Fruit fly (Drosophila melanogaster) whole organism, pupa: ENCODE data around the gene CG2712.
A peak's percentile ranks its signal among the peaks of the same experiment; 100 is the strongest.

Experiments used
- CG10348 ChIP-seq: fragments of 200-800 bp; sonication (Bioruptor generic); IDR thresholded peaks from 2 replicates; pipeline ENCODE4 v1.3.6; 2022; ENCODE audit warnings: missing biosample characterization, missing genetic modification characterization
- CG12605 ChIP-seq: fragments of 200-800 bp; sonication (Bioruptor generic); IDR thresholded peaks from 2 replicates; pipeline ENCODE4 v1.3.6; 2022; ENCODE audit warnings: missing biosample characterization, missing genetic modification characterization
- CG13204 ChIP-seq: fragments of 200-800 bp; sonication (Bioruptor generic); optimal IDR thresholded peaks from 2 replicates; lab custom pipeline; 2018; ENCODE audit warnings: missing biosample characterization, mild to moderate bottlenecking, missing genetic modification characterization, moderate library complexity
- CG14655 ChIP-seq: fragments of 200-800 bp; sonication (Bioruptor generic); optimal IDR thresholded peaks from 3 replicates; lab custom pipeline; 2017; ENCODE audit warnings: mild to moderate bottlenecking, missing biosample characterization, missing genetic modification reagents, missing genetic modification characterization
- CG15710 ChIP-seq: fragments of 200-800 bp; sonication (Bioruptor generic); optimal IDR thresholded peaks from 2 replicates; lab custom pipeline; 2018; ENCODE audit warnings: missing biosample characterization, mild to moderate bottlenecking, missing genetic modification characterization, moderate library complexity
- CG17806 ChIP-seq: fragments of 200-800 bp; sonication (Bioruptor generic); optimal IDR thresholded peaks from 2 replicates; lab custom pipeline; 2018; ENCODE audit warnings: missing biosample characterization, mild to moderate bottlenecking, missing genetic modification characterization, moderate library complexity
- CG32121 ChIP-seq: fragments of 200-800 bp; sonication (Bioruptor generic); IDR thresholded peaks from 2 replicates; pipeline ENCODE4 v1.3.6; 2022; ENCODE audit warnings: missing biosample characterization, missing genetic modification characterization
- CG34367 ChIP-seq: fragments of 200-800 bp; sonication (Bioruptor generic); optimal IDR thresholded peaks from 2 replicates; lab custom pipeline; 2018; ENCODE audit warnings: missing biosample characterization, mild to moderate bottlenecking, missing genetic modification characterization
- CG4496 ChIP-seq: fragments of 200-800 bp; sonication (Bioruptor generic); IDR thresholded peaks from 3 replicates; pipeline ENCODE4 v1.3.6; 2022; ENCODE audit warnings: missing biosample characterization, missing genetic modification characterization
- CG8159 ChIP-seq: fragments of 200-800 bp; sonication (Bioruptor generic); optimal IDR thresholded peaks from 3 replicates; lab custom pipeline; 2018; ENCODE audit warnings: missing biosample characterization, mild to moderate bottlenecking, missing genetic modification characterization, moderate library complexity
- CG8301 ChIP-seq: fragments of 200-800 bp; sonication (Bioruptor generic); optimal IDR thresholded peaks from 2 replicates; lab custom pipeline; 2018; ENCODE audit warnings: missing biosample characterization, mild to moderate bottlenecking, missing genetic modification characterization
- CG9948 ChIP-seq: fragments of 200-800 bp; sonication (Bioruptor generic); optimal IDR thresholded peaks from 2 replicates; lab custom pipeline; 2018; ENCODE audit warnings: missing biosample characterization, mild to moderate bottlenecking, missing genetic modification characterization, moderate library complexity
- D1 ChIP-seq: fragments of 200-800 bp; sonication (Bioruptor generic); optimal IDR thresholded peaks from 2 replicates; lab custom pipeline; 2018; ENCODE audit warnings: missing biosample characterization, mild to moderate bottlenecking, missing genetic modification characterization, moderate library complexity
- EcR ChIP-seq: fragments of 200-800 bp; sonication (Bioruptor generic); optimal IDR thresholded peaks from 3 replicates; lab custom pipeline; 2019; ENCODE audit warnings: missing biosample characterization, missing genetic modification characterization, mild to moderate bottlenecking, moderate library complexity, missing genetic modification reagents
- Ets98B ChIP-seq: fragments of 200-800 bp; sonication (Bioruptor generic); IDR thresholded peaks from 2 replicates; pipeline ENCODE4 v1.3.6; 2022; ENCODE audit warnings: missing biosample characterization, missing genetic modification characterization
- Pif1A ChIP-seq: fragments of 200-800 bp; sonication (Bioruptor generic); optimal IDR thresholded peaks from 3 replicates; lab custom pipeline; 2016; ENCODE audit warnings: missing biosample characterization, missing genetic modification characterization
- Pif1B ChIP-seq: fragments of 200-800 bp; sonication (Bioruptor generic); optimal IDR thresholded peaks from 3 replicates; lab custom pipeline; 2016; ENCODE audit warnings: missing biosample characterization, missing genetic modification characterization
- Snoo ChIP-seq: fragments of 200-800 bp; sonication (Bioruptor generic); optimal IDR thresholded peaks from 3 replicates; lab custom pipeline; 2017; ENCODE audit warnings: missing biosample characterization, mild to moderate bottlenecking, missing genetic modification characterization, inconsistent platforms
- fd96Ca ChIP-seq: fragments of 200-800 bp; sonication (Bioruptor generic); IDR thresholded peaks from 3 replicates; pipeline ENCODE4 v1.3.6; 2022; ENCODE audit warnings: missing biosample characterization, missing genetic modification characterization
- gl ChIP-seq: fragments of 200-800 bp; sonication (Bioruptor generic); optimal IDR thresholded peaks from 2 replicates; lab custom pipeline; 2018; ENCODE audit warnings: missing biosample characterization, mild to moderate bottlenecking, missing genetic modification characterization
- rn ChIP-seq: fragments of 200-800 bp; sonication (Bioruptor generic); IDR thresholded peaks from 2 replicates; pipeline ENCODE4 v1.3.6; 2022; ENCODE audit warnings: missing biosample characterization, missing genetic modification characterization

The CG2712 gene

dm6 chrX:2720122-2720521 is 12.1 kb upstream of the CG2712 start, which contains the start of gene CG2701:
TSS of gene CG2701 (minus strand) at chrX:2720327.
- TF ChIP-seq Pif1B (no peak), EcR (GFP tag; lab: Kevin White, UChicago) (no peak), CG15710 (tag; lab: Kevin White, UChicago) (no peak), CG34367 (no peak), CG14655 (no peak), fd96Ca (GFP tag; lab: Robert Waterston, UW) (no peak), gl (tag; lab: Kevin White, UChicago) (no peak), CG4496 (no peak), rn (GFP tag; lab: Robert Waterston, UW) (no peak), Pif1A (no peak)

DNA sequence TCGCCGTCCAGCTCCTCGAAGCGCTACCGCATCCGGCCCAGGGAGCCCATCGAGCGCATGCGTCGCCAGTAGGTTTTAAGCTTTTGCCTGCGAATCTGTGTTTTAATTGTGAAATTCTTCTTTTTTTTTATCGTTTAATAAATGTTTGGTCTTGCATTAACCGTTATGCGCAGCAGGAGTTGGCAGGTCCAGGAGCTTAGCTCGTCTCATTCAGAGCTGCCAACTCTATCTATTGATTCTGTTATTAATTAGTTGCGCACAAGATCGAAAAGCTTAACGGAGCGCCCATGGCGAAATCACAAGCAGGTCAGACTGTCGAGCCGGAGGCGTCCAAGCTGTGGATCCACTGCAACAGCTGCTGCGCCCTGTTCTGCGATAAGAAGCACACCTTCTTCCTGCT is 5.8 kb upstream of the CG2712 start, which contains the start of gene vilya:
vilya (plus strand) TSS at position 259 of the 400 bp plus-strand sequence.
- TF ChIP-seq CG8159 (tag; lab: Kevin White, UChicago) (no peak), EcR (GFP tag; lab: Kevin White, UChicago) (no peak), Pif1B (no peak), CG15710 (tag; lab: Kevin White, UChicago) (no peak), rn (GFP tag; lab: Robert Waterston, UW) (no peak), CG8301 (tag; lab: Kevin White, UChicago) (no peak), Snoo (tag; lab: Kevin White, UChicago) (no peak), CG14655 (no peak), Ets98B (no peak), Pif1A (no peak), gl (tag; lab: Kevin White, UChicago) (no peak), CG4496 (no peak), fd96Ca (GFP tag; lab: Robert Waterston, UW) (no peak), CG10348 (GFP tag; lab: Robert Waterston, UW) (no peak)

DNA sequence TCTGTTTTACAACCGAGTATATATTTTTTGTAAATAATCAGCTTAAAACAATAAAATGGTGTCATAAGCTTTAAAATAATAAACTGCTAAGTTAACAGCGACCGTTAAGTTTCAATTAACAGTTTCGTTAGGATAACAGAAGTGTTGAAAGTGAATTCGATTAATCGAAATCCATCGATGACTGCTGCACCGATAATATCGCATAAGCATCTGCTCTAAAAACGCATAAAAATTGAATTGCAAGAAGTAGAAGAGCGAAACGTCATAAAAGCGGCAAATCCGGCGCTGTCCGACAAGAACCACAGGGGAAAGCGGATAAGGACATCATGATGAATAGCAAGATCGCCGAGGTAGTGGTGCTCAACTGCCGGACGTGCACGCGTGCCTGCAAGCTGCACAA is 4.8 kb upstream of the CG2712 start, which contains the start of gene dwg:
dwg (plus strand) TSS at position 193 of the 400 bp plus-strand sequence.
- TF ChIP-seq CG14655 (no peak), CG10348 (GFP tag; lab: Robert Waterston, UW) (no peak), Pif1A (no peak), EcR (GFP tag; lab: Kevin White, UChicago) (no peak), CG13204 (GFP tag; lab: Kevin White, UChicago) (no peak), CG15710 (tag; lab: Kevin White, UChicago) (no peak), CG34367 (no peak), CG17806 (no peak), Ets98B (no peak), CG8159 (tag; lab: Kevin White, UChicago) (no peak), CG8301 (tag; lab: Kevin White, UChicago) (no peak), fd96Ca (GFP tag; lab: Robert Waterston, UW) (no peak), CG12605 (GFP tag; lab: Robert Waterston, UW) (no peak), CG32121 (GFP tag; lab: Robert Waterston, UW) (no peak), Pif1B (no peak), CG9948 (tag; lab: Kevin White, UChicago) (no peak), rn (GFP tag; lab: Robert Waterston, UW) (no peak), CG4496 (no peak), gl (tag; lab: Kevin White, UChicago) (no peak), Snoo (tag; lab: Kevin White, UChicago) (no peak)
- TF ChIP-seq, all 21 proteins: peak for 0

DNA sequence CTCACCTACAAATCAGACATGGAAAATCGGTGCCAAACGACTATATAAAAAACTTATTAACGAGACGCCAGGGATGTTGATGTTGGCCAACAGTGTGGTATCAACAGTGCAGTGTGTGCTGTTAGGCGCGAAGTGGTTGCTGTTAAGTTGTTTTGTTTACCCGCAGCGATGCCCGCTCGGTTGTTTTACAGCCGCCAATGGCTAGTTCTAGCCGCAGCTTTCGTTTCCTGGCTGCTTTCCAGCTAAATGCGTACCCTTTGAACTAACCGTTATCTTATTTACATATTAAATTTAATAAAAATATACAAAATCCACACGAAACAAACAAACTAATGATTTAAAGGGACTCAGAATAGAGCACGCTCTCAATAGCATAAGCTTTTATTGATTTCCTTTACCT is 6.4 kb downstream of the CG2712 start, which contains the start of gene crm:
crm (minus strand) TSS at position 111 of the 400 bp plus-strand sequence.
- no peak for TF ChIP-seq Pif1B
- TF ChIP-seq CG4496 = 0 out of 3 replicates have a peak, but pooled peaks have one; percentile 24
- TF ChIP-seq, all 21 proteins: peak for 1

dm6 chrX:2740084-2740483 is 7.8 kb downstream of the CG2712 start, which contains the start of gene kirre:
TSS of gene kirre (plus strand) at chrX:2740384.
- TF ChIP-seq EcR (GFP tag; lab: Kevin White, UChicago) (no peak), CG4496 (no peak), CG15710 (tag; lab: Kevin White, UChicago) (no peak), CG32121 (GFP tag; lab: Robert Waterston, UW) (no peak), CG9948 (tag; lab: Kevin White, UChicago) (no peak), CG14655 (no peak), Pif1A (no peak), rn (GFP tag; lab: Robert Waterston, UW) (no peak), Ets98B (no peak), CG13204 (GFP tag; lab: Kevin White, UChicago) (no peak)

DNA sequence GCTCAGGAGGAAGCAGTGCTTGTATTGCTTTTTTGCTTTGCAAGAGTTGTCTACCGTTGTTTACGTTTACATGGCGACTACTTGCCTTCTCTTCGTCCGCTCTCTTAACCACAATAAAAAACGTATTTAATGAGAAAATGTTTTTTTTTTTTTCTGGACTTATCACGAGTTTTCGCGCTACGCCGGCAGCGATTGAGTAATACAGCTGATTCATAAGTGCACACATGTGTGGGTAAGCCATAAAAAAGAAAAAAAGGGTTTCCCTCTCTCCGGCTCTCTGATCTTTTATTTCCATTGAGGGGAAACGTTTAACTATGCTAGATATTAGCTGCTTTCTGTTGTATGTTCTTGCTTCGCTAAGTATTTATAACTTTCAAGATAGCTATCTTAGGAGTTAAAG is 9.8 kb downstream of the CG2712 start:
- TF ChIP-seq CG17806 = no peak
- TF ChIP-seq CG13204 (GFP tag; lab: Kevin White, UChicago) = no peak
- peak; percentile 59; the same call in 2 of the 3 replicates for TF ChIP-seq CG4496
- TF ChIP-seq CG12605 (GFP tag; lab: Robert Waterston, UW) = peak; percentile 85
- peak; percentile 65 for TF ChIP-seq gl (tag; lab: Kevin White, UChicago)
- peak; percentile 50 for TF ChIP-seq Pif1A
- no peak for TF ChIP-seq rn (GFP tag; lab: Robert Waterston, UW)
- no peak for TF ChIP-seq D1
- TF ChIP-seq fd96Ca (GFP tag; lab: Robert Waterston, UW) = no peak
- TF ChIP-seq CG14655 = no peak
- no peak for TF ChIP-seq CG10348 (GFP tag; lab: Robert Waterston, UW)
- peak; percentile 3 for TF ChIP-seq CG8301 (tag; lab: Kevin White, UChicago)
- TF ChIP-seq CG8159 (tag; lab: Kevin White, UChicago) = peak; percentile 12
- no peak for TF ChIP-seq EcR (GFP tag; lab: Kevin White, UChicago)
- no peak for TF ChIP-seq Snoo (tag; lab: Kevin White, UChicago)
- TF ChIP-seq CG15710 (tag; lab: Kevin White, UChicago) = peak; percentile 41
- peak; percentile 55 for TF ChIP-seq Pif1B
- TF ChIP-seq CG9948 (tag; lab: Kevin White, UChicago) = peak; percentile 8
- peak; percentile 45; the same call in 1 of the 2 replicates for TF ChIP-seq CG32121 (GFP tag; lab: Robert Waterston, UW)
- peak; percentile 62; the same call in 1 of the 2 replicates for TF ChIP-seq Ets98B
- peak; percentile 30 for TF ChIP-seq CG34367
